Fruit fly (Drosophila melanogaster): ENCODE measurements around the gene frac.
A peak's percentile ranks its signal among the peaks of the same experiment; 100 is the strongest.

The frac gene

DNA sequence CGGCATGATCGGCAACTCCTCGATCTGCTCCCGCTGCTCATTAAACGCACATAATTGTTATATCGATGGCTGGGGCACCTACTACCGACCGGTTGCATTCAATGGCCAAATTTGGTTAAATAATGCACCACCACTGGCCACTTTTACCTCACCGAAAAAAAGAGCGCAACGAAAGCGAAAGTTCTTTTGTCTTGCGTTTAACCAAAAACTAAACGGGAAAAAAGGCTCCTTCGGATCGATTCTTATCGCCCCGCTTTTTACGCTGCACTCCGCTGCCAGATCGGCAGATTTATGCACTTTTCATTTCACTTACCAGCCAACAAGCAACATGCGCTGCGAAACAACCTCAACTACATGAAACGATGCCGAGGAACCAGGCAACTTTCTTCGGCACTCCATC, 16.8 kb upstream of the frac start:
- no peak for TF ChIP-seq CG8478 (optimal IDR thresholded peaks at IDR 0.05)

- TF ChIP-seq CG8478 (optimal IDR thresholded peaks at IDR 0.05) (no peak), CTCF (optimal IDR thresholded peaks at IDR 0.05) (no peak)
Observed at dm6 chr3L:7550225-7550624, 12.2 kb upstream of the frac start.

dm6 chr3L:7552446-7552845, 10.0 kb upstream of the frac start:
- TF ChIP-seq CG8478 (optimal IDR thresholded peaks at IDR 0.05) (no peak), CTCF (optimal IDR thresholded peaks at IDR 0.05) (no peak)

DNA sequence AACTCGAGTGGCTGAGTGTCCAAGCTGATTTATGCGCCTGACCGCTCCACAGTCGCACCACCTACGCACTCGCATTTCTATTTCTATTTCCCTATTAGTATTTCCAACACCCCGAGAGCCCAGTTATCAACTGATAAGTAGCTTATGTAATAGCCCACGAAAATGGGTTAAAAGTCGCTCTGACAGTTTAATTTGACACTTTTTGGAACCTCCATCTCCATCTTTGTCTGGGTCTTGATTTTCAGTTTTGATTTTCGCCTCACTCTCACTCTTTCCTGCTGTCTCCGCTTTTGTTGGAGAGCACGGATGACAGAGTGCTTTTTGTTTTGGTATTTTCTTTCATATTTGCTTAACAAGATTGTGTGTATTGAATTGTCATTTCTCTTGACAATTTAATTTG, 9.3 kb upstream of the frac start:
- no peak for TF ChIP-seq CTCF (optimal IDR thresholded peaks at IDR 0.05)
- no peak for TF ChIP-seq CG8478 (optimal IDR thresholded peaks at IDR 0.05)

- TF ChIP-seq CG8478 (optimal IDR thresholded peaks at IDR 0.05): no peak
- no peak for TF ChIP-seq CTCF (optimal IDR thresholded peaks at IDR 0.05)
Observed at dm6 chr3L:7559937-7560336, 2.5 kb upstream of the frac start, which contains the start of gene CG14837. CG14837 (minus strand) TSS chr3L:7560037.

dm6 chr3L:7560580-7560979, 1.8 kb upstream of the frac start:
- peak; percentile 73 to 80 for TF ChIP-seq CTCF (optimal IDR thresholded peaks at IDR 0.05)
- TF ChIP-seq CG8478 (optimal IDR thresholded peaks at IDR 0.05): no peak

DNA sequence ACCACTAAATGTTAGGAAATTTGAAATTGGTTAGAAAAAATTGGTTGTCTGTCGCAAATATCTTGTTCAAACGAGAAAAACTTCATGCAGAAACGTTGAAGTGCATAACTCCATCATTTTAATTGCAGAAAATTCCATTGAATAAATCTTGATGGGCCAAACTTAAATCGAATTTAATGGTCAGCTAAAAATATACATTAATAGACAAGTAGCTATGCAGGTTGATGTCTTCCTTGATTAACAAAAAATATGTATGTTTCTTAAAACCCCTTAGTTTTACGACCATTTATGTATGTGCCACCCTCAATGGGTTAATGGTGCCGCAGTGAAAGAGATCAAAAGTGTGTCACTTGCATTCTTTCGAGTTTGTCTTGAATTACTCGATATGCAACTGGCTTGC, 10.5 kb downstream of the frac start:
- TF ChIP-seq CTCF (optimal IDR thresholded peaks at IDR 0.05) (no peak), CG8478 (optimal IDR thresholded peaks at IDR 0.05) (no peak)

DNA sequence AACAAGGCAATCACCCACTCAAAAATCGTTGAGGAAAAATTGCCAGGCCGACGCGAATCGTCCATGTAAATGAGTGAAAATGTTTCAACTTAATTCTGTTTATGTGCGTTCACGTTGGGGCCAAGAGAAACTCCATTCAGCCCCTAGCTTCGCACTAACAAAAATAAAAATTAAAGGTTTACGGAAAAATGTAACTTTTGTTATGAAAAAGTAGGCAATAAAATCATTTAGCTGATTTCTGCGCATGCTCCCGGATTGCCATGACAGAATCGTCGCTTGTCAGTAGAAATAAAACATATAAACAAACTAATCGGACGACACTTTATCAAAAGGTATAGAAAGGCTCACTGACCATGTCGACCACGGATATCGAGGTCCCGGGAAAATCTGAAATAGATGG, 20.7 kb downstream of the frac start, which contains the start of gene mmm:
mmm (plus strand) TSS at position 301 of the 400 bp plus-strand sequence.
- TF ChIP-seq CG8478 (optimal IDR thresholded peaks at IDR 0.05): no peak
- TF ChIP-seq CTCF (optimal IDR thresholded peaks at IDR 0.05): no peak

- TF ChIP-seq CTCF (optimal IDR thresholded peaks at IDR 0.05) (no peak), CG8478 (optimal IDR thresholded peaks at IDR 0.05) (no peak)
Observed at dm6 chr3L:7590898-7591297, 28.5 kb downstream of the frac start, which contains the start of gene t-Grip84. t-Grip84 (minus strand) TSS chr3L:7590998.

DNA sequence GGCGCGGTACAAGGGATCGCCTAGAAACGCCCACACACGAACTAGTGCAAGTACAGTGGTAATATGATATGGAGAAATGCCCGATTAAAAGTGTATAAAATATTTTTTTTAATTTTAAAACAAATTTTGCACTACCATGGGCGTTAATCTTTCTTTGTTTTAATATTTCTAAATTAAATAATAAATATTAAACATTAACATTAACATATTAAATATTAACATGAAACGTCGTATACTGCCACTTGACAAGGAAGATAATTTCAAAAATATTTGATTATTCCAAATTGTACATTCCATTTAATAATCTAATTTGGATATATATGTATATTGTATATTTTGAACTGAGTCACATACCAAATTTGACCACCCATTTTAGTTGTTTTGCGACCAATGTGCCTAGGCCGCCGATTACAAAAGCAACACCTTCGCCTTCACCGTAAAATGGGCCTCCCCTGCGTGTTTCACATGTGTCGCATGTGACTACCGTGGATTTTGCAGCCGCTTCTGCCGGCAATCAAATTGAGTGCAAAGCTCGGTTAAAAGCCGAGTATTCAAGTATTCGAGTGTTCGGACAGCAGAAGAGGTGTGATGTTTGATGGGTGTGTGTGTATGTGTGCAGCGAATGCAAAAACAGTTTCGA, 29.8 kb downstream of the frac start:
- TF ChIP-seq CTCF (optimal IDR thresholded peaks at IDR 0.05) (no peak), CG8478 (optimal IDR thresholded peaks at IDR 0.05) (no peak)

- TF ChIP-seq CG8478 (optimal IDR thresholded peaks at IDR 0.05): no peak
- no peak for TF ChIP-seq CTCF (optimal IDR thresholded peaks at IDR 0.05)
Observed at dm6 chr3L:7592791-7593190, 30.4 kb downstream of the frac start, which contains the start of gene Pura. Pura (plus strand) TSS chr3L:7593091.

DNA sequence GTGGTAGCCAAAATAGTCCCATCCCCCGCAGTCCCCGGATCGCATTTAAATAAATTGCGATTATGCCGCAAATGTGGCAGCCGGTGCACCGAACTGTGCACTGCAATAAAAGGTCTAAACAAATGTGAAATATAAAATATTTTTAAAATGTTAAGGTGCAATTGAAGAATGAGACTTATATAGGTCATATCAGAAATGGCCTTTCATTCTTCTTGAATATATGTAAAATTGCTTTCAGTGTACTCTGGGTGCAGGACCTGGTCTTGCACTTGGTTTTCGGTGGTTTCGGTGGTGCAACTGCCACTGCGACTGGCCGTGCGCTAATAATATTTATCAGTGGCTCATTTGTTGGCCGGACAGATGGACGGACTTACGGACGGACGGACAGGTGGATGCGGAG, 35.9 kb downstream of the frac start:
- TF ChIP-seq CG8478 (optimal IDR thresholded peaks at IDR 0.05): no peak
- no peak for TF ChIP-seq CTCF (optimal IDR thresholded peaks at IDR 0.05)

- TF ChIP-seq CTCF (optimal IDR thresholded peaks at IDR 0.05) (peak; percentile 47 to 50), CG8478 (optimal IDR thresholded peaks at IDR 0.05) (no peak)
Observed at dm6 chr3L:7601122-7601841, 38.9 kb downstream of the frac start.

DNA sequence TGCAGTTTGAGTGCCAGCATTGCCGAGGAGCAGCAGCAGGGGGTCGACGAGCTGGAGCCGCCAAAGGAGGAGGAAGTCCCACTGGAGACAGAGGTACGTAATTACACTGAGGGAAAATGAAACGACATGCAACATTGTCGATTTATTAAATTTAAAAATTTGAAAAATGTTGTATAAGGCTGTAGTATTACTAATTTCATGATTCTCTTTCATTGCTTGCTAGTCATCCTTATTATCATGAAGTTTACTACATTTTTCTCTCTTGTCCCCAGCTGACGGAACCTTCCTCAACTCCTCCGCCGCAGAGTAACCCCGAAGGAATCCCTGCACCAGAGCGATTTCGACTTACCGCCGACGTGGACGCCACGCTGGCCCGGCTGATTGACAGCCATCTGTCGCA, 41.0 kb downstream of the frac start:
- TF ChIP-seq CG8478 (optimal IDR thresholded peaks at IDR 0.05) (no peak), CTCF (optimal IDR thresholded peaks at IDR 0.05) (no peak)

DNA sequence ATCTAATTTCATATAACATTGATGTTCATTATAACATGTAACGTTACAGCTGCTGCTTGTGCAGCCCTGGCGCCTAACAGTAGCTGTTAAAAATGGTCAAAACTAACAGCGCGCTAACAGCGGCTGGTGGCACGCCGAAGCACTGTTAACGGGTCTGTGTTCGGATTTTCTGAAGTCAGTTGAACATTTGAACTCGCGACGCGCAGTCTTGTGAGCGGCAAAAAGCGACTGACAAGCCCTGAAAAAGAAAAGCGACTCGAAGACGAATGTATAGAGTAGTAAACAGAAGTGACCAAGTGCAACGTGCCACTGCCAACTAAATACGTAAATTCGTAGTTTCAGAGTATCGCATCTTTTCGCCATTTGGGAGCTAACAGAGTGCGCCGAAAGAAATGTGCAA, 42.5 kb downstream of the frac start:
- no peak for TF ChIP-seq CTCF (optimal IDR thresholded peaks at IDR 0.05)
- no peak for TF ChIP-seq CG8478 (optimal IDR thresholded peaks at IDR 0.05)

dm6 chr3L:7606336-7607001, 44.1 kb downstream of the frac start:
- no peak for TF ChIP-seq CTCF (optimal IDR thresholded peaks at IDR 0.05)
- no peak for TF ChIP-seq CG8478 (optimal IDR thresholded peaks at IDR 0.05)

Measured in S2 (cell line).